Worm (Caenorhabditis elegans) whole organism, early embryonic: ENCODE data around the gene znf-622.

Experiments used
- F13C5.2 ChIP-seq: sonication (generic microtip); optimal IDR thresholded peaks from 2 replicates; lab custom pipeline; 2017; ENCODE audit warnings: mild to moderate bottlenecking, missing genetic modification characterization, inconsistent platforms, missing compliant biosample characterization
- aly-1 ChIP-seq: sonication (generic microtip); optimal IDR thresholded peaks from 2 replicates; lab custom pipeline; 2016; ENCODE audit warnings: missing genetic modification characterization, missing compliant biosample characterization
- ama-1 ChIP-seq: fragments of 150-350 bp; optimal IDR thresholded peaks from 2 replicates; lab custom pipeline; 2014
- ceh-13 ChIP-seq: fragments of 200-800 bp; sonication (Bioruptor generic); optimal IDR thresholded peaks from 2 replicates; lab custom pipeline; 2018; ENCODE audit warnings: mild to moderate bottlenecking, missing genetic modification characterization, missing compliant biosample characterization
- ets-7 ChIP-seq: sonication (generic microtip); optimal IDR thresholded peaks from 2 replicates; lab custom pipeline; 2016; ENCODE audit warnings: missing genotype, missing genetic modification characterization, missing compliant biosample characterization
- hmg-4 ChIP-seq: fragments of 200-800 bp; sonication (Bioruptor generic); optimal IDR thresholded peaks from 2 replicates; lab custom pipeline; 2018; ENCODE audit warnings: mild to moderate bottlenecking, missing genetic modification characterization, missing compliant biosample characterization
- hnd-1 ChIP-seq: sonication (generic microtip); optimal IDR thresholded peaks from 2 replicates; lab custom pipeline; 2016; ENCODE audit warnings: missing genetic modification characterization, missing compliant biosample characterization
- pes-1 ChIP-seq: fragments of 200-800 bp; sonication (Bioruptor generic); IDR thresholded peaks from 2 replicates; pipeline ENCODE4 v1.3.6; 2022; ENCODE audit warnings: missing genetic modification reagents, missing genetic modification characterization, missing compliant biosample characterization
- scrt-1 ChIP-seq: fragments of 200-800 bp; sonication (Bioruptor generic); IDR thresholded peaks from 2 replicates; pipeline ENCODE4 v1.3.6; 2022; ENCODE audit warnings: missing genetic modification characterization, missing compliant biosample characterization
- tbx-11 ChIP-seq: fragments of 200-800 bp; sonication (Bioruptor generic); IDR thresholded peaks from 2 replicates; pipeline ENCODE4 v1.3.6; 2022; ENCODE audit warnings: missing genetic modification characterization, missing compliant biosample characterization
- tbx-37 ChIP-seq: fragments of 200-800 bp; sonication (Bioruptor generic); conservative IDR thresholded peaks from 2 replicates; pipeline ENCODE4 v1.3.6; 2022; ENCODE audit warnings: missing genetic modification reagents, missing genetic modification characterization, missing compliant biosample characterization

DNA sequence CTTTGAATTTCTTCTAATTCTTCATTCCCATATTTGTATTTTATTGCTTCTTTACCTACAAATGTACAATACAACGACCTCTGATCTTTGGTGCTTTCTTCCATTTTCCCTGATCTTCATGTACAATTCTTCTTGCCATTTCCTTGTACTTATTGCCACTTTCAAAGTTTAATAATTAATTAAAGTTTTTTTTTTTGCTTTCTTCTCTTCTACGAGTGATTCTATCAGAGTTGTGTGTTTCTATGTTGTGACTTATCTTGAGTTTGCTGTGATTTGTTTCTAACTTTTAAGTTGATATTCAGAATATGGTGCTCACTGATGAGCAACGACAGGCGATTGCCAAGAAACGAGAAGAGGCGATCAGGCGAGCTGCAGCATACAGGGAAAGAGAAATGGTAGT lies 9.2 kb downstream of the znf-622 start, which contains the start of gene smrc-1:
- TF ChIP-seq pes-1 (GFP tag; lab: Robert Waterston, UW): no peak
- no peak for TF ChIP-seq ceh-13 (GFP tag; lab: Kevin White, UChicago)
- no peak for TF ChIP-seq tbx-37 (GFP tag; lab: Robert Waterston, UW)
- TF ChIP-seq hmg-4 (GFP tag; lab: Kevin White, UChicago): no peak
- no peak for TF ChIP-seq ama-1 (lab: Kevin White, UChicago)
- TF ChIP-seq tbx-11 (GFP tag; lab: Robert Waterston, UW): no peak
- TF ChIP-seq F13C5.2: no peak
- TF ChIP-seq scrt-1 (GFP tag; lab: Robert Waterston, UW): no peak
- no peak for TF ChIP-seq hnd-1 (tag; lab: Kevin White, UChicago)
- TF ChIP-seq aly-1: no peak
- no peak for TF ChIP-seq ets-7 (tag; lab: Kevin White, UChicago)
